Fruit fly (Drosophila melanogaster) whole organism, prepupa: ENCODE measurements around the gene plum.

Experiments used
- CG10631 ChIP-seq: fragments of 200-800 bp; sonication (Bioruptor generic); optimal IDR thresholded peaks from 2 replicates; lab custom pipeline; 2016; ENCODE audit warnings: missing biosample characterization, missing genetic modification characterization
- CG11762 ChIP-seq: fragments of 200-800 bp; sonication (Bioruptor generic); optimal IDR thresholded peaks from 3 replicates; lab custom pipeline; 2016; ENCODE audit warnings: missing biosample characterization, missing genetic modification characterization; ENCODE audit not compliant: insufficient read depth
- CG11902 ChIP-seq: fragments of 200-800 bp; sonication (Bioruptor generic); optimal IDR thresholded peaks from 3 replicates; lab custom pipeline; 2016; ENCODE audit warnings: missing biosample characterization, missing genetic modification characterization
- CG15336 ChIP-seq: fragments of 200-800 bp; sonication (Bioruptor generic); IDR thresholded peaks from 2 replicates; pipeline ENCODE4 v1.3.6; 2022; ENCODE audit warnings: missing biosample characterization, missing genetic modification characterization
- CG1621 ChIP-seq: fragments of 200-800 bp; sonication (Bioruptor generic); optimal IDR thresholded peaks from 3 replicates; lab custom pipeline; 2018; ENCODE audit warnings: missing biosample characterization, mild to moderate bottlenecking, missing genetic modification characterization
- CG16779 ChIP-seq: fragments of 200-800 bp; sonication (Bioruptor generic); optimal IDR thresholded peaks from 3 replicates; lab custom pipeline; 2017; ENCODE audit warnings: missing biosample characterization, mild to moderate bottlenecking, missing genetic modification characterization
- CG3032 ChIP-seq: fragments of 200-800 bp; optimal IDR thresholded peaks from 2 replicates; lab custom pipeline; 2019; ENCODE audit warnings: missing biosample characterization, mild to moderate bottlenecking, missing genetic modification characterization, moderate library complexity
- CG34406 ChIP-seq: fragments of 200-800 bp; sonication (Bioruptor generic); optimal IDR thresholded peaks from 3 replicates; lab custom pipeline; 2016; ENCODE audit warnings: missing biosample characterization, missing genetic modification characterization
- CG4318 ChIP-seq: fragments of 200-800 bp; sonication (Bioruptor generic); optimal IDR thresholded peaks from 3 replicates; lab custom pipeline; 2017; ENCODE audit warnings: missing biosample characterization, mild to moderate bottlenecking, missing genetic modification characterization
- CG6163 ChIP-seq: fragments of 200-800 bp; sonication (Bioruptor generic); IDR thresholded peaks from 3 replicates; pipeline ENCODE4 v1.3.6; 2022; ENCODE audit warnings: missing biosample characterization, missing genetic modification characterization
- CG6792 ChIP-seq: fragments of 200-800 bp; sonication (Bioruptor generic); optimal IDR thresholded peaks from 3 replicates; lab custom pipeline; 2016; ENCODE audit warnings: missing biosample characterization, missing genetic modification characterization
- CG6808 ChIP-seq: fragments of 200-800 bp; sonication (Bioruptor generic); optimal IDR thresholded peaks from 3 replicates; lab custom pipeline; 2017; ENCODE audit warnings: missing biosample characterization, missing genetic modification characterization, mild to moderate bottlenecking, moderate library complexity, missing genetic modification reagents
- CG6854 ChIP-seq: fragments of 200-800 bp; sonication (Bioruptor generic); optimal IDR thresholded peaks from 2 replicates; lab custom pipeline; 2017; ENCODE audit warnings: missing biosample characterization, mild to moderate bottlenecking, missing genetic modification characterization
- CG7368 ChIP-seq: fragments of 200-800 bp; sonication (Bioruptor generic); optimal IDR thresholded peaks from 3 replicates; lab custom pipeline; 2016; ENCODE audit warnings: missing biosample characterization, missing genetic modification characterization
- CG8119 ChIP-seq: fragments of 200-800 bp; sonication (Bioruptor generic); IDR thresholded peaks from 3 replicates; pipeline ENCODE4 v1.3.6; 2022; ENCODE audit warnings: missing biosample characterization, missing genetic modification characterization
- CG8319 ChIP-seq: fragments of 200-800 bp; sonication (Bioruptor generic); optimal IDR thresholded peaks from 3 replicates; lab custom pipeline; 2016; ENCODE audit warnings: missing biosample characterization, missing genetic modification characterization
- CG8632 ChIP-seq: fragments of 200-800 bp; sonication (Bioruptor generic); optimal IDR thresholded peaks from 3 replicates; lab custom pipeline; 2016; ENCODE audit warnings: missing biosample characterization, missing genetic modification characterization
- CG9139 ChIP-seq: fragments of 200-800 bp; sonication (Bioruptor generic); optimal IDR thresholded peaks from 3 replicates; lab custom pipeline; 2017; ENCODE audit warnings: missing biosample characterization, mild to moderate bottlenecking, missing genetic modification characterization
- Eip75B ChIP-seq: fragments of 200-800 bp; sonication (Bioruptor generic); optimal IDR thresholded peaks from 3 replicates; lab custom pipeline; 2016; ENCODE audit warnings: missing biosample characterization, missing genetic modification characterization
- Eip93F ChIP-seq: fragments of 200-800 bp; sonication (Bioruptor generic); optimal IDR thresholded peaks from 2 replicates; lab custom pipeline; 2016; ENCODE audit warnings: missing biosample characterization, mild to moderate bottlenecking, missing genetic modification characterization
- Ets96B ChIP-seq: fragments of 200-800 bp; optimal IDR thresholded peaks from 2 replicates; lab custom pipeline; 2019; ENCODE audit warnings: missing biosample characterization, mild to moderate bottlenecking, missing genetic modification characterization, moderate library complexity
- Gug ChIP-seq: fragments of 200-800 bp; sonication (Bioruptor generic); IDR thresholded peaks from 2 replicates; pipeline ENCODE4 v1.3.6; 2022; ENCODE audit warnings: missing biosample characterization, missing genetic modification characterization
- Hr38 ChIP-seq: sonication (Bioruptor generic); optimal IDR thresholded peaks from 2 replicates; lab custom pipeline; 2016; ENCODE audit warnings: missing biosample characterization, missing genetic modification characterization
- Hr4 ChIP-seq: fragments of 200-800 bp; sonication (Bioruptor generic); optimal IDR thresholded peaks from 3 replicates; lab custom pipeline; 2016; ENCODE audit warnings: missing biosample characterization, missing genetic modification characterization
- Lpt ChIP-seq: fragments of 200-800 bp; sonication (Bioruptor generic); optimal IDR thresholded peaks from 3 replicates; lab custom pipeline; 2016; ENCODE audit warnings: missing biosample characterization, missing genetic modification characterization
- Met ChIP-seq: fragments of 200-800 bp; sonication (Bioruptor generic); optimal IDR thresholded peaks from 3 replicates; lab custom pipeline; 2016; ENCODE audit warnings: missing biosample characterization, missing genetic modification characterization
- Sox102F ChIP-seq: fragments of 200-800 bp; sonication (Bioruptor generic); optimal IDR thresholded peaks from 2 replicates; lab custom pipeline; 2016; ENCODE audit warnings: missing biosample characterization, mild to moderate bottlenecking, missing genetic modification characterization
- Sox14 ChIP-seq: fragments of 200-800 bp; sonication (Bioruptor generic); optimal IDR thresholded peaks from 3 replicates; lab custom pipeline; 2016; ENCODE audit warnings: missing biosample characterization, missing genetic modification characterization
- Sox15 ChIP-seq: fragments of 200-800 bp; sonication (Bioruptor generic); optimal IDR thresholded peaks from 3 replicates; lab custom pipeline; 2016; ENCODE audit warnings: missing biosample characterization, missing genetic modification characterization
- achi ChIP-seq: fragments of 200-800 bp; sonication (Bioruptor generic); optimal IDR thresholded peaks from 3 replicates; lab custom pipeline; 2016; ENCODE audit warnings: missing biosample characterization, missing genetic modification characterization
- acj6 ChIP-seq: fragments of 200-800 bp; sonication (Bioruptor generic); optimal IDR thresholded peaks from 3 replicates; lab custom pipeline; 2016; ENCODE audit warnings: missing biosample characterization, missing genetic modification characterization
- cyc ChIP-seq: fragments of 200-800 bp; sonication (Bioruptor generic); optimal IDR thresholded peaks from 3 replicates; lab custom pipeline; 2016; ENCODE audit warnings: missing biosample characterization, missing genetic modification characterization
- dac ChIP-seq: fragments of 200-800 bp; sonication (Bioruptor generic); optimal IDR thresholded peaks from 2 replicates; lab custom pipeline; 2017; ENCODE audit warnings: missing biosample characterization, mild to moderate bottlenecking, missing genetic modification characterization
- dsx ChIP-seq: fragments of 200-800 bp; optimal IDR thresholded peaks from 3 replicates; lab custom pipeline; 2019; ENCODE audit warnings: missing biosample characterization, mild to moderate bottlenecking, missing genetic modification characterization, moderate library complexity; ENCODE audit not compliant: poor library complexity, severe bottlenecking
- eg ChIP-seq: fragments of 200-800 bp; sonication (Bioruptor generic); IDR thresholded peaks from 3 replicates; pipeline ENCODE4 v1.3.6; 2022; ENCODE audit warnings: missing biosample characterization, missing genetic modification characterization
- esn ChIP-seq: fragments of 200-800 bp; sonication (Bioruptor generic); optimal IDR thresholded peaks from 2 replicates; lab custom pipeline; 2016; ENCODE audit warnings: missing biosample characterization, mild to moderate bottlenecking, missing genetic modification characterization, moderate library complexity
- fd59A ChIP-seq: fragments of 200-800 bp; sonication (Bioruptor generic); optimal IDR thresholded peaks from 2 replicates; lab custom pipeline; 2017; ENCODE audit warnings: missing biosample characterization, mild to moderate bottlenecking, missing genetic modification characterization, missing genetic modification reagents
- fd85E ChIP-seq: fragments of 200-800 bp; sonication (Bioruptor generic); optimal IDR thresholded peaks from 3 replicates; lab custom pipeline; 2016; ENCODE audit warnings: missing biosample characterization, missing genetic modification characterization
- fkh ChIP-seq: fragments of 200-800 bp; sonication (Bioruptor generic); optimal IDR thresholded peaks from 3 replicates; lab custom pipeline; 2017; ENCODE audit warnings: missing biosample characterization, mild to moderate bottlenecking, missing genetic modification characterization, moderate library complexity
- net ChIP-seq: fragments of 200-800 bp; sonication (Bioruptor generic); optimal IDR thresholded peaks from 3 replicates; lab custom pipeline; 2016; ENCODE audit warnings: missing biosample characterization, missing genetic modification characterization
- salr ChIP-seq, 2 experiments: fragments of 200-800 bp; sonication (Bioruptor generic); optimal IDR thresholded peaks; 3 replicates each; lab custom pipeline; 2016 to 2018; ENCODE audit warnings: missing biosample characterization in 2 of 2, missing genetic modification characterization in 2 of 2, mild to moderate bottlenecking in 1 of 2
- spab ChIP-seq: fragments of 200-800 bp; sonication (Bioruptor generic); optimal IDR thresholded peaks from 2 replicates; lab custom pipeline; 2017; ENCODE audit warnings: missing biosample characterization, mild to moderate bottlenecking, missing genetic modification characterization, missing genetic modification reagents
- ss ChIP-seq, 2 experiments: fragments of 200-800 bp; sonication (Bioruptor generic); optimal IDR thresholded peaks; 2 replicates in 1 of 2; 3 replicates in 1 of 2; lab custom pipeline; 2017 to 2018; ENCODE audit warnings: mild to moderate bottlenecking in 2 of 2, missing biosample characterization in 2 of 2, missing genetic modification characterization in 2 of 2, moderate library complexity in 1 of 2
- svp ChIP-seq: fragments of 200-800 bp; sonication (Bioruptor generic); peaks from one replicate; lab custom pipeline; 2016; ENCODE audit warnings: missing biosample characterization, missing genetic modification characterization
- topi ChIP-seq: fragments of 200-800 bp; sonication (Bioruptor generic); optimal IDR thresholded peaks from 3 replicates; lab custom pipeline; 2016; ENCODE audit warnings: missing biosample characterization, missing genetic modification characterization

The plum gene

dm6 chr3R:26462173-26462959 lies 72.7 kb downstream of the plum start (continued):
- no peak for TF ChIP-seq spab
- TF ChIP-seq Ets96B (tag; lab: Kevin White, UChicago) = peak; percentile 8
- TF ChIP-seq fkh (GFP tag; lab: Kevin White, UChicago) = no peak
- TF ChIP-seq CG8632 (GFP tag; lab: Kevin White, UChicago) = no peak
- TF ChIP-seq CG6163 (GFP tag; lab: Robert Waterston, UW) = no peak; the same call in 2 of the 3 replicates
- TF ChIP-seq CG6808 (GFP tag; lab: Kevin White, UChicago) = peak; percentile 60
- TF ChIP-seq CG3032 (tag; lab: Kevin White, UChicago) = peak; percentile 25
- no peak for TF ChIP-seq CG11902 (GFP tag; lab: Kevin White, UChicago)
- TF ChIP-seq Sox102F (GFP tag; lab: Kevin White, UChicago) = no peak
- peak; percentile 2 for TF ChIP-seq esn
- peak; percentile 50 for TF ChIP-seq Eip75B (GFP tag; lab: Kevin White, UChicago)
- TF ChIP-seq CG11762 (GFP tag; lab: Kevin White, UChicago) = peak; percentile 29
- TF ChIP-seq ss (GFP tag; optimal IDR thresholded peaks at IDR 0.05; lab: Kevin White, UChicago) = peak in 1 of 2 experiments; percentile 24
- peak; percentile 3 for TF ChIP-seq CG16779 (tag; lab: Kevin White, UChicago)
- no peak for TF ChIP-seq CG1621 (tag; lab: Kevin White, UChicago)
- 0 out of 2 replicates have a peak, but pooled peaks have one; percentile 9 for TF ChIP-seq Gug (GFP tag; lab: Robert Waterston, UW)

- TF ChIP-seq CG34406 (GFP tag; lab: Kevin White, UChicago) (peak; percentile 5), CG7368 (GFP tag; lab: Kevin White, UChicago) (peak; percentile 33), CG9139 (GFP tag; lab: Kevin White, UChicago) (peak; percentile 76), Gug (GFP tag; lab: Robert Waterston, UW) (peak; percentile 24; the same call in 1 of the 2 replicates), CG1621 (tag; lab: Kevin White, UChicago) (peak; percentile 47), Met (GFP tag; lab: Kevin White, UChicago) (no peak), CG11902 (GFP tag; lab: Kevin White, UChicago) (no peak), fkh (GFP tag; lab: Kevin White, UChicago) (peak; percentile 98), CG15336 (peak; percentile 56; the same call in 1 of the 2 replicates), esn (peak; percentile 5), CG10631 (GFP tag; lab: Kevin White, UChicago) (peak; percentile 10), CG8632 (GFP tag; lab: Kevin White, UChicago) (no peak), svp (GFP tag; lab: Kevin White, UChicago) (peak; percentile 65), cyc (no peak), CG6808 (GFP tag; lab: Kevin White, UChicago) (peak; percentile 23), eg (peak; percentile 88), dac (GFP tag; lab: Kevin White, UChicago) (peak; percentile 19), Hr4 (no peak), net (GFP tag; lab: Kevin White, UChicago) (peak; percentile 77), Eip93F (GFP tag; lab: Kevin White, UChicago) (no peak), topi (no peak), dsx (GFP tag; lab: Kevin White, UChicago) (peak; percentile 72), fd85E (GFP tag; lab: Kevin White, UChicago) (peak; percentile 48), CG6163 (GFP tag; lab: Robert Waterston, UW) (peak; percentile 75), Sox14 (GFP tag; lab: Kevin White, UChicago) (peak; percentile 66), CG3032 (tag; lab: Kevin White, UChicago) (no peak), salr (GFP tag; optimal IDR thresholded peaks at IDR 0.05; lab: Kevin White, UChicago) (peak in 1 of 2 experiments; percentile 2), Hr38 (GFP tag; lab: Kevin White, UChicago) (no peak), Sox15 (no peak), CG6854 (GFP tag; lab: Kevin White, UChicago) (peak; percentile 95), Lpt (GFP tag; lab: Kevin White, UChicago) (peak; percentile 78), achi (GFP tag; lab: Kevin White, UChicago) (no peak), CG4318 (GFP tag; lab: Kevin White, UChicago) (no peak), CG6792 (GFP tag; lab: Kevin White, UChicago) (no peak), fd59A (GFP tag; lab: Kevin White, UChicago) (no peak), CG8119 (GFP tag; lab: Robert Waterston, UW) (peak; percentile 72; the same call in 2 of the 3 replicates), acj6 (GFP tag; lab: Kevin White, UChicago) (no peak), ss (GFP tag; optimal IDR thresholded peaks at IDR 0.05; lab: Kevin White, UChicago) (peak; percentile 4 to 69), CG8319 (no peak)
Observed at dm6 chr3R:26461226-26461805, 73.7 kb downstream of the plum start, which contains the start of gene CG5455. Gene CG5455 (plus strand): TSS chr3R:26461527.
